Fruit fly (Drosophila melanogaster) whole organism, embryonic: ENCODE results near the gene CG7694.

Experiments used
- Asciz ChIP-seq: fragments of 200-800 bp; sonication (Bioruptor generic); optimal IDR thresholded peaks from 2 replicates; lab custom pipeline; 2017; ENCODE audit warnings: missing biosample characterization, mild to moderate bottlenecking, missing genetic modification characterization, missing genetic modification reagents
- Atf6 ChIP-seq: fragments of 200-800 bp; sonication (Bioruptor generic); IDR thresholded peaks from 2 replicates; pipeline ENCODE4 v1.3.6; 2022; ENCODE audit warnings: missing biosample characterization, missing genetic modification characterization
- CG10147 ChIP-seq: fragments of 200-800 bp; sonication (Bioruptor generic); optimal IDR thresholded peaks from 2 replicates; lab custom pipeline; 2019; ENCODE audit warnings: missing biosample characterization, mild to moderate bottlenecking, missing genetic modification characterization, moderate library complexity
- CG10462 ChIP-seq: fragments of 200-800 bp; sonication (Bioruptor generic); optimal IDR thresholded peaks from 2 replicates; lab custom pipeline; 2016; ENCODE audit warnings: missing biosample characterization, missing genetic modification characterization
- CG13775 ChIP-seq: fragments of 200-800 bp; sonication (Bioruptor generic); optimal IDR thresholded peaks from 3 replicates; lab custom pipeline; 2017; ENCODE audit warnings: missing biosample characterization, mild to moderate bottlenecking, missing genetic modification characterization
- CG1529 ChIP-seq: fragments of 200-800 bp; sonication (Bioruptor generic); optimal IDR thresholded peaks from 3 replicates; lab custom pipeline; 2018; ENCODE audit warnings: missing biosample characterization, missing genetic modification characterization
- CG15479 ChIP-seq: fragments of 200-800 bp; sonication (Bioruptor generic); optimal IDR thresholded peaks from 3 replicates; lab custom pipeline; 2019; ENCODE audit warnings: missing biosample characterization, mild to moderate bottlenecking, missing genetic modification characterization, moderate library complexity
- CG16863 ChIP-seq: fragments of 200-800 bp; sonication (Bioruptor generic); optimal IDR thresholded peaks from 3 replicates; lab custom pipeline; 2016; ENCODE audit warnings: missing biosample characterization, missing genetic modification characterization
- CG17912 ChIP-seq: fragments of 200-800 bp; sonication (Bioruptor generic); optimal IDR thresholded peaks from 2 replicates; lab custom pipeline; 2018; ENCODE audit warnings: missing biosample characterization, mild to moderate bottlenecking, missing genetic modification characterization
- CG18011 ChIP-seq: fragments of 200-800 bp; sonication (Bioruptor generic); optimal IDR thresholded peaks from 2 replicates; lab custom pipeline; 2017; ENCODE audit warnings: missing biosample characterization, missing genetic modification characterization, mild to moderate bottlenecking, moderate library complexity, missing genotype
- CG18599 ChIP-seq: fragments of 200-800 bp; sonication (Bioruptor generic); optimal IDR thresholded peaks from 3 replicates; lab custom pipeline; 2017; ENCODE audit warnings: missing biosample characterization, missing genetic modification characterization, mild to moderate bottlenecking, moderate library complexity, missing genetic modification reagents
- CG2120 ChIP-seq: fragments of 200-800 bp; sonication (Bioruptor generic); optimal IDR thresholded peaks from 3 replicates; lab custom pipeline; 2016; ENCODE audit warnings: missing biosample characterization, missing genetic modification characterization
- CG2129 ChIP-seq: fragments of 200-800 bp; sonication (Bioruptor generic); IDR thresholded peaks from 2 replicates; pipeline ENCODE4 v1.3.6; 2022; ENCODE audit warnings: missing biosample characterization, missing genetic modification characterization; ENCODE audit not compliant: partially characterized antibody
- CG4707 ChIP-seq: fragments of 200-800 bp; sonication (Bioruptor generic); optimal IDR thresholded peaks from 2 replicates; lab custom pipeline; 2018; ENCODE audit warnings: missing biosample characterization, mild to moderate bottlenecking, missing genetic modification characterization, moderate library complexity
- CG6854 ChIP-seq: fragments of 200-800 bp; sonication (Bioruptor generic); optimal IDR thresholded peaks from 3 replicates; lab custom pipeline; 2017; ENCODE audit warnings: missing biosample characterization, mild to moderate bottlenecking, missing genetic modification characterization
- CG7745 ChIP-seq: fragments of 200-800 bp; sonication (Bioruptor generic); optimal IDR thresholded peaks from 2 replicates; lab custom pipeline; 2018; ENCODE audit warnings: missing biosample characterization, mild to moderate bottlenecking, missing genetic modification characterization, moderate library complexity
- CG7786 ChIP-seq: fragments of 200-800 bp; sonication (Bioruptor generic); optimal IDR thresholded peaks from 2 replicates; lab custom pipeline; 2016; ENCODE audit warnings: missing biosample characterization, missing genetic modification characterization
- CG8478 ChIP-seq: fragments of >200 bp; optimal IDR thresholded peaks from 2 replicates; lab custom pipeline; 2018
- CG9876 ChIP-seq: fragments of 200-800 bp; sonication (Bioruptor generic); optimal IDR thresholded peaks from 2 replicates; lab custom pipeline; 2016; ENCODE audit warnings: missing biosample characterization, missing genetic modification characterization
- CoRest ChIP-seq: fragments of 200-800 bp; sonication (Bioruptor generic); optimal IDR thresholded peaks from 3 replicates; lab custom pipeline; 2018; ENCODE audit warnings: missing biosample characterization, mild to moderate bottlenecking, missing genetic modification characterization, moderate library complexity
- GATAe ChIP-seq: fragments of 200-800 bp; sonication (Bioruptor generic); conservative IDR thresholded peaks from 2 replicates; pipeline ENCODE4 v1.3.6; 2022; ENCODE audit warnings: missing biosample characterization, missing genetic modification characterization
- HLH54F ChIP-seq: fragments of 200-800 bp; sonication (Bioruptor generic); optimal IDR thresholded peaks from 3 replicates; lab custom pipeline; 2016; ENCODE audit warnings: missing biosample characterization, missing genetic modification characterization
- Hr51 ChIP-seq, 2 experiments: fragments of 200-800 bp; sonication (Bioruptor generic); optimal IDR thresholded peaks; 2 replicates in 1 of 2; 3 replicates in 1 of 2; lab custom pipeline; 2016 to 2018; ENCODE audit warnings: missing biosample characterization in 2 of 2, missing genetic modification characterization in 2 of 2, mild to moderate bottlenecking in 1 of 2, moderate library complexity in 1 of 2
- Lim3 ChIP-seq: fragments of 200-800 bp; sonication (Bioruptor generic); IDR thresholded peaks from 2 replicates; pipeline ENCODE4 v1.3.6; 2022; ENCODE audit warnings: missing biosample characterization, missing genetic modification characterization
- Meics ChIP-seq: fragments of 200-800 bp; sonication (Bioruptor generic); optimal IDR thresholded peaks from 2 replicates; lab custom pipeline; 2017; ENCODE audit warnings: missing biosample characterization, mild to moderate bottlenecking, missing genetic modification characterization
- Nf-YC ChIP-seq: fragments of 200-800 bp; optimal IDR thresholded peaks from 3 replicates; lab custom pipeline; 2019; ENCODE audit warnings: missing biosample characterization, mild to moderate bottlenecking, missing genetic modification characterization, moderate library complexity
- Oli ChIP-seq: fragments of 200-800 bp; sonication (Bioruptor generic); optimal IDR thresholded peaks from 2 replicates; lab custom pipeline; 2018; ENCODE audit warnings: missing biosample characterization, mild to moderate bottlenecking, missing genetic modification characterization, moderate library complexity
- Pdp1 ChIP-seq, 2 experiments: fragments of 200-800 bp; sonication (Bioruptor generic); optimal IDR thresholded peaks; 3 replicates each; lab custom pipeline; 2016; ENCODE audit warnings: missing biosample characterization in 2 of 2, missing genetic modification characterization in 2 of 2, mild to moderate bottlenecking in 1 of 2, moderate library complexity in 1 of 2
- Six4 ChIP-seq: fragments of 200-800 bp; sonication (Bioruptor generic); optimal IDR thresholded peaks from 2 replicates; lab custom pipeline; 2016; ENCODE audit warnings: missing biosample characterization, missing genetic modification characterization
- Ssrp ChIP-seq: fragments of 200-800 bp; sonication (Bioruptor generic); optimal IDR thresholded peaks from 2 replicates; lab custom pipeline; 2018; ENCODE audit warnings: missing biosample characterization, mild to moderate bottlenecking, missing genetic modification characterization, moderate library complexity
- Taf1 ChIP-seq: fragments of 200-800 bp; sonication (Bioruptor generic); IDR thresholded peaks from 2 replicates; pipeline ENCODE4 v1.3.6; 2022; ENCODE audit warnings: missing biosample characterization, missing genetic modification characterization
- Vsx1 ChIP-seq: fragments of 200-800 bp; sonication (Bioruptor generic); optimal IDR thresholded peaks from 2 replicates; lab custom pipeline; 2017; ENCODE audit warnings: missing biosample characterization, mild to moderate bottlenecking, missing genetic modification characterization, missing genetic modification reagents
- ab ChIP-seq: fragments of 200-800 bp; sonication (Bioruptor generic); optimal IDR thresholded peaks from 2 replicates; lab custom pipeline; 2016; ENCODE audit warnings: missing biosample characterization, missing genetic modification characterization
- ac ChIP-seq: fragments of 200-800 bp; sonication (Bioruptor generic); optimal IDR thresholded peaks from 3 replicates; lab custom pipeline; 2017; ENCODE audit warnings: missing biosample characterization, mild to moderate bottlenecking, missing genetic modification characterization
- ash1 ChIP-seq: fragments of 200-800 bp; sonication (Bioruptor generic); optimal IDR thresholded peaks from 2 replicates; lab custom pipeline; 2018; ENCODE audit warnings: missing biosample characterization, mild to moderate bottlenecking, missing genetic modification characterization
- cwo ChIP-seq: fragments of 200-800 bp; sonication (Bioruptor generic); optimal IDR thresholded peaks from 3 replicates; lab custom pipeline; 2017; ENCODE audit warnings: missing biosample characterization, missing genetic modification characterization, mild to moderate bottlenecking, moderate library complexity, missing genetic modification reagents
- hkb ChIP-seq, 2 experiments: fragments of 200-800 bp in 1 of 2; fragments of >200 bp in 1 of 2; sonication (Bioruptor generic) in 1 of 2; IDR thresholded peaks in 1 of 2; optimal IDR thresholded peaks in 1 of 2; 2 replicates each; pipeline versions ENCODE4 v1.3.6 to Lab custom; 2017 to 2022; ENCODE audit warnings: missing biosample characterization in 1 of 2, missing genetic modification characterization in 1 of 2
- kay ChIP-seq: fragments of 200-800 bp; sonication (Bioruptor generic); optimal IDR thresholded peaks from 2 replicates; lab custom pipeline; 2016; ENCODE audit warnings: missing biosample characterization, missing genetic modification characterization
- luna ChIP-seq: fragments of 200-800 bp; sonication (Bioruptor generic); optimal IDR thresholded peaks from 2 replicates; lab custom pipeline; 2016; ENCODE audit warnings: missing biosample characterization, missing genetic modification characterization
- mld ChIP-seq: fragments of 200-800 bp; sonication (Bioruptor generic); IDR thresholded peaks from 3 replicates; pipeline ENCODE4 v1.3.6; 2022; ENCODE audit warnings: missing biosample characterization, missing genetic modification characterization; ENCODE audit not compliant: partially characterized antibody
- nerfin-1 ChIP-seq: fragments of 200-800 bp; sonication (Bioruptor generic); optimal IDR thresholded peaks from 3 replicates; lab custom pipeline; 2019; ENCODE audit warnings: missing biosample characterization, mild to moderate bottlenecking, missing genetic modification characterization, moderate library complexity
- odd ChIP-seq: fragments of 200-800 bp; sonication (Bioruptor generic); optimal IDR thresholded peaks from 2 replicates; lab custom pipeline; 2017; ENCODE audit warnings: missing biosample characterization, mild to moderate bottlenecking, missing genetic modification characterization
- otp ChIP-seq: fragments of 200-800 bp; sonication (Bioruptor generic); IDR thresholded peaks from 3 replicates; pipeline ENCODE4, ENCODE4 v1.3.6; 2022; ENCODE audit warnings: missing biosample characterization, missing genetic modification characterization
- schlank ChIP-seq: fragments of 200-800 bp; sonication (Bioruptor generic); optimal IDR thresholded peaks from 2 replicates; lab custom pipeline; 2018; ENCODE audit warnings: missing biosample characterization, mild to moderate bottlenecking, missing genetic modification characterization
- sd ChIP-seq: fragments of 200-800 bp; sonication (Bioruptor generic); optimal IDR thresholded peaks from 3 replicates; lab custom pipeline; 2018; ENCODE audit warnings: missing biosample characterization, mild to moderate bottlenecking, missing genetic modification characterization, moderate library complexity
- tio ChIP-seq: fragments of 200-800 bp; sonication (Bioruptor generic); optimal IDR thresholded peaks from 2 replicates; lab custom pipeline; 2017; ENCODE audit warnings: missing biosample characterization, missing genetic modification characterization, inconsistent platforms
- tna ChIP-seq: fragments of 200-800 bp; sonication (Bioruptor generic); IDR thresholded peaks from 2 replicates; pipeline ENCODE4 v1.3.6; 2022; ENCODE audit warnings: missing biosample characterization, missing genetic modification characterization; ENCODE audit not compliant: partially characterized antibody
- toy ChIP-seq: fragments of 200-800 bp; sonication (Bioruptor generic); IDR thresholded peaks from 2 replicates; pipeline ENCODE4 v1.3.6; 2022; ENCODE audit warnings: missing biosample characterization, missing genetic modification characterization

CG7694 gene

DNA sequence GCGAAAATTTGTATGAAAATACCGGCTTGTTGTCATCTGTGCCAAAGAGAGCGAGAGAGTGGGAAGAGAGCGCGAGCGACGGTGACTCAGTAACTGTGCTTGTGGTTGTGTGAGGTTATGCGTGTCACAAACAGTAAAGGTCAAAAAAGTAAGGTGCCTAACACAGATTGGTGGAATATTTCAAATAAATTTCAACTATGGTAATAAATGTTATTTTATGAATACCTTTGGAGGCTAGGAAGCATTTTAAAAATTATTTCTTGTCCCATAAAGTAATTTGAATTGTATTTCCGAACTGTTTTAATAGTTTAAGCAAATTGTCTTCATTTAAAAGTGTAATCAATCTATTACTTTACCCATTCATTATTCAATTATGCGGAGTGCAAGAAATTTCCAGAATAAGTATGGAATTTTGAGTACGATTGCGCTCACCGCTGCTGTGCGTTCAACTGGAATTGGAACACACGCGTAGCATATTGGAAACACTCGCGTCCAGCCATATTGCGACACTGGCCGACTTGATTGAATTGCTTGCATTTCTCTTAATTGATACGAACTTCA lies 888 bp downstream of the CG7694 start (continued):
- peak; percentile 89 for TF ChIP-seq Vsx1 (GFP tag; lab: Kevin White, UChicago)
- TF ChIP-seq Ssrp (tag; lab: Kevin White, UChicago), result peak; percentile 95
- TF ChIP-seq CG4707 (GFP tag; lab: Kevin White, UChicago), result peak; percentile 75
- peak; percentile 76 for TF ChIP-seq luna (GFP tag; lab: Kevin White, UChicago)
- TF ChIP-seq tio (GFP tag; lab: Kevin White, UChicago), result peak; percentile 97
- peak; percentile 97 for TF ChIP-seq kay (GFP tag; lab: Kevin White, UChicago)
- peak; percentile 67 for TF ChIP-seq ac (GFP tag; lab: Kevin White, UChicago)
- peak; percentile 93 for TF ChIP-seq CG10462 (GFP tag; lab: Kevin White, UChicago)
- TF ChIP-seq CG2129, result no peak
- TF ChIP-seq Hr51 (GFP tag; optimal IDR thresholded peaks at IDR 0.05; lab: Kevin White, UChicago), result peak; percentile 89 to 98
- peak; percentile 79; the same call in 1 of the 2 replicates for TF ChIP-seq Lim3
- peak; percentile 97 for TF ChIP-seq Oli
- peak; percentile 84 for TF ChIP-seq CG18011 (GFP tag; lab: Kevin White, UChicago)
- TF ChIP-seq schlank, result peak; percentile 76
- peak; percentile 92 for TF ChIP-seq cwo (GFP tag; lab: Kevin White, UChicago)
- peak; percentile 89 for TF ChIP-seq Six4 (GFP tag; lab: Kevin White, UChicago)
- peak; percentile 74 for TF ChIP-seq CG17912 (GFP tag; lab: Kevin White, UChicago)
- TF ChIP-seq Asciz (GFP tag; lab: Kevin White, UChicago), result peak; percentile 93
- peak; percentile 82 for TF ChIP-seq CG9876 (GFP tag; lab: Kevin White, UChicago)
- no peak for TF ChIP-seq CG7745 (tag; lab: Kevin White, UChicago)
- TF ChIP-seq mld (GFP tag; lab: Robert Waterston, UW), result no peak
- TF ChIP-seq Taf1 (GFP tag; lab: Robert Waterston, UW), result peak; percentile 90
- no peak for TF ChIP-seq tna
- TF ChIP-seq nerfin-1 (tag; lab: Kevin White, UChicago), result peak; percentile 85
- TF ChIP-seq HLH54F (GFP tag; lab: Kevin White, UChicago), result peak; percentile 94
- peak; percentile 87 to 93 for TF ChIP-seq Pdp1 (GFP tag; optimal IDR thresholded peaks at IDR 0.05; lab: Kevin White, UChicago)
- TF ChIP-seq sd (tag; lab: Kevin White, UChicago), result peak; percentile 93
- TF ChIP-seq CG8478, result no peak
- TF ChIP-seq CoRest (tag; lab: Kevin White, UChicago), result peak; percentile 98
- peak; percentile 94 for TF ChIP-seq CG16863
- peak; percentile 94 for TF ChIP-seq Atf6 (GFP tag; lab: Robert Waterston, UW)
- peak; percentile 93 for TF ChIP-seq CG7786 (GFP tag; lab: Kevin White, UChicago)
- TF ChIP-seq ash1, result no peak
- peak; percentile 90 for TF ChIP-seq CG6854 (GFP tag; lab: Kevin White, UChicago)
- TF ChIP-seq CG2120, result peak; percentile 97
- TF ChIP-seq CG10147 (GFP tag; lab: Kevin White, UChicago), result peak; percentile 93
- TF ChIP-seq hkb (optimal IDR thresholded peaks at IDR 0.05; lab: Kevin White, UChicago), result no peak
- TF ChIP-seq hkb (GFP tag; IDR thresholded peaks at IDR 0.05; lab: Robert Waterston, UW), result peak; percentile 94
- TF ChIP-seq odd (GFP tag; lab: Kevin White, UChicago), result peak; percentile 94
- peak; percentile 94 for TF ChIP-seq CG18599 (GFP tag; lab: Kevin White, UChicago)
- peak; percentile 84 for TF ChIP-seq Nf-YC (tag; lab: Kevin White, UChicago)
- TF ChIP-seq otp, result peak; percentile 74
- TF ChIP-seq CG13775 (GFP tag; lab: Kevin White, UChicago), result peak; percentile 96
- peak; percentile 93 for TF ChIP-seq CG1529 (GFP tag; lab: Kevin White, UChicago)
- TF ChIP-seq GATAe (GFP tag; lab: Robert Waterston, UW), result no peak; the same call in 1 of the 2 replicates
- peak; percentile 44 for TF ChIP-seq CG15479
- peak; percentile 76 for TF ChIP-seq ab (GFP tag; lab: Kevin White, UChicago)
- TF ChIP-seq toy (GFP tag; lab: Robert Waterston, UW), result peak; percentile 73; the same call in 1 of the 2 replicates
- TF ChIP-seq Meics (GFP tag; lab: Kevin White, UChicago), result peak; percentile 94
